Worm (Caenorhabditis elegans): Measurements from ENCODE around the gene srz-38.

srz-38 gene

DNA sequence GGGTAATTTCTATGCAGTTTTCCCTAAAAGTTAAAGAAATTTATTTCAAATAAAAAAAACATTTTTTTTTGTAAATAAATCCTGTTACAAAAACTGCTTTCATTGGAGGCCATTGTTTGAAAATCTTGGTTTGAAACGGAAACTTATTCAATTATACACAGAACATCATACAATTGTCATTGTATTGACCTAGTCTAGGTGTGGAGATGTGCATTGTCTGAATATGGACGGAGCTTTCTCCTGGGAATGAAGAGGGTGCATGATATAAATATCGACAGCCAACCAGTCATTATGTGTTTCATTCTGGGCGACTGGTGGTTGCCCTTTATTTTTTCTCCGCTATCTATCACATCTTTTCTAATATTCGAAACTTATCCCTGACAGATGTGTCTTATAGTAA, 11.4 kb downstream of the srz-38 start, which contains the start of gene C35D6.3:
Gene C35D6.3 (plus strand): TSS at position 301 of the 400 bp plus-strand sequence.
- TF ChIP-seq gei-17 (GFP tag; optimal IDR thresholded peaks at IDR 0.05) = no peak
- no peak for TF ChIP-seq attf-5 (GFP tag; optimal IDR thresholded peaks at IDR 0.05)
- no peak for TF ChIP-seq snpc-3.4 (tag; optimal IDR thresholded peaks at IDR 0.05)
- no peak for TF ChIP-seq hsf-1 (GFP tag; IDR thresholded peaks at IDR 0.05)
- TF ChIP-seq lsy-27 (tag; optimal IDR thresholded peaks at IDR 0.05; ENCODE audit: borderline replicate concordance, insufficient read depth) = no peak
- TF ChIP-seq rec-8 (tag; optimal IDR thresholded peaks at IDR 0.05) = no peak
- TF ChIP-seq nhr-27 (tag; optimal IDR thresholded peaks at IDR 0.05) = no peak
- no peak for TF ChIP-seq ceh-58 (GFP tag; IDR thresholded peaks at IDR 0.05)
- no peak for TF ChIP-seq pha-4 (tag; optimal IDR thresholded peaks at IDR 0.05)
- no peak for TF ChIP-seq efl-1 (GFP tag; optimal IDR thresholded peaks at IDR 0.05)
- no peak for TF ChIP-seq dox-1 (GFP tag; IDR thresholded peaks at IDR 0.05)
- no peak for TF ChIP-seq hmg-20 (GFP tag; IDR thresholded peaks at IDR 0.05)

DNA sequence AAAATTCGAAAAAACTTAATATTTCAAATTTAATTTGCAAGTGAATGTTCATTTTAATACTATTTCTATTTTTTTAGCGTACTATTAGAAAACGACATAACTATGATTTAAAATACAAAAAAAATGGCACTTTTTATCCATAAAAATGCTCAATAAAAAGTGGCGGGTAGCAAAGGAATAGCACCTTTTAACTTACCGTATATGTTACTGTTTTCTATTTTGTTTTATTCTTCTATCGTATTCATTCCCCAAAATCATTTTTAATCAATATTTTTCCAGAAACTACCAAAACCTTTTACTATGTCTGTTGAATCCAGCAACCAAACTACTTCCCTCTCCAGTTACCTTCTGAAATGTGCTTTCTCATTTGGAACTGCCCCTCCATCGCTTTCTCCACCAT, 15.6 kb downstream of the srz-38 start, which contains the start of gene C35D6.4:
Gene C35D6.4 (plus strand): TSS at position 301 of the 400 bp plus-strand sequence.
- TF ChIP-seq ccch-3 (GFP tag; optimal IDR thresholded peaks at IDR 0.05) (no peak), F23B12.7 (tag; optimal IDR thresholded peaks at IDR 0.05; ENCODE audit: insufficient read depth) (no peak), ets-4 (GFP tag; optimal IDR thresholded peaks at IDR 0.05) (no peak), unc-130 (GFP tag; optimal IDR thresholded peaks at IDR 0.05) (no peak), Y53F4B.3 (GFP tag; IDR thresholded peaks at IDR 0.05) (no peak), egrh-3 (GFP tag; IDR thresholded peaks at IDR 0.05) (no peak), akir-1 (GFP tag; optimal IDR thresholded peaks at IDR 0.05) (no peak), sdz-38 (tag; optimal IDR thresholded peaks at IDR 0.05) (no peak), C17E4.6 (GFP tag; IDR thresholded peaks at IDR 0.05) (no peak), mxl-1 (tag; optimal IDR thresholded peaks at IDR 0.05) (no peak), F57A8.1 (GFP tag; optimal IDR thresholded peaks at IDR 0.05) (no peak), nfya-1 (tag; optimal IDR thresholded peaks at IDR 0.05; ENCODE audit: borderline replicate concordance, insufficient read depth) (no peak), athp-1 (tag; optimal IDR thresholded peaks at IDR 0.05) (no peak), egl-18 (GFP tag; IDR thresholded peaks at IDR 0.05) (no peak)

DNA sequence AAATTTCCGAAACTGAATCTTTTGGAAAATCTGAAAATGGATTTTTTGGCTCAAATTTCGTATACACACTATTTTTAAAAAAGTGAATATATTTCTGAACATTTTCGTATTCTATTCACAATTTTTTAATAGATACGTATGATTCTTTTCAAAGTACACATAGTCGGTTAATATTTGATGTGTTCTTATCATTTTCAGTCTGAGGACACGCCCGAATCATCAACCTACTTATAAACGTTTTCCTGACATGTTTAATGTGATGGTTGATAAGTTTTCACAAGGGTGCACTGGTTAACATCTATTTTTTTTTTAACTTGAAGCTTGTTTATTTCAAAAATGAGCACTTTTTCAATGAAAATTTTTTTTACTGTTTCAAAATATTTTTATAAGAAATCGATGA, 29.4 kb downstream of the srz-38 start:
- TF ChIP-seq ztf-6 (GFP tag; IDR thresholded peaks at IDR 0.05) (no peak), nhr-90 (tag; optimal IDR thresholded peaks at IDR 0.05) (no peak), ccch-3 (GFP tag; optimal IDR thresholded peaks at IDR 0.05) (no peak), nfya-1 (tag; optimal IDR thresholded peaks at IDR 0.05; ENCODE audit: borderline replicate concordance, insufficient read depth) (no peak), Y79H2A.3 (GFP tag; conservative IDR thresholded peaks at IDR 0.05) (no peak), B0019.2 (GFP tag; conservative IDR thresholded peaks at IDR 0.05) (no peak), zim-3 (tag; optimal IDR thresholded peaks at IDR 0.05) (no peak), hrde-1 (tag; optimal IDR thresholded peaks at IDR 0.05; ENCODE audit: borderline replicate concordance) (no peak), atf-7 (tag; optimal IDR thresholded peaks at IDR 0.05) (no peak), ceh-58 (GFP tag; IDR thresholded peaks at IDR 0.05) (no peak), T07F8.4 (tag; optimal IDR thresholded peaks at IDR 0.05) (no peak), mes-4 (tag; optimal IDR thresholded peaks at IDR 0.05) (no peak), somi-1 (GFP tag; optimal IDR thresholded peaks at IDR 0.05) (no peak), tlf-1 (GFP tag; optimal IDR thresholded peaks at IDR 0.05) (no peak)
